Fruit fly (Drosophila melanogaster) whole organism, embryonic: ENCODE data around the gene CG5334.
A peak's percentile ranks its signal among the peaks of the same experiment; 100 is the strongest.

Experiments used
- BtbVII ChIP-seq: fragments of 200-800 bp; sonication (Bioruptor generic); optimal IDR thresholded peaks from 3 replicates; lab custom pipeline; 2017; ENCODE audit warnings: missing biosample characterization, mild to moderate bottlenecking, missing genetic modification characterization
- CG10147 ChIP-seq: fragments of 200-800 bp; sonication (Bioruptor generic); optimal IDR thresholded peaks from 2 replicates; lab custom pipeline; 2019; ENCODE audit warnings: missing biosample characterization, mild to moderate bottlenecking, missing genetic modification characterization, moderate library complexity
- CG10209 ChIP-seq: fragments of 200-800 bp; sonication (Bioruptor generic); optimal IDR thresholded peaks from 3 replicates; lab custom pipeline; 2017; ENCODE audit warnings: missing biosample characterization, mild to moderate bottlenecking, missing genetic modification characterization, missing genetic modification reagents
- CG10274 ChIP-seq: fragments of 200-800 bp; sonication (Bioruptor generic); optimal IDR thresholded peaks from 3 replicates; lab custom pipeline; 2017; ENCODE audit warnings: missing biosample characterization, mild to moderate bottlenecking, missing genetic modification characterization
- CG11504 ChIP-seq: fragments of 200-800 bp; sonication (Bioruptor generic); optimal IDR thresholded peaks from 3 replicates; lab custom pipeline; 2019; ENCODE audit warnings: missing biosample characterization, mild to moderate bottlenecking, missing genetic modification characterization, moderate library complexity
- CG11560 ChIP-seq: fragments of 200-800 bp; sonication (Bioruptor generic); IDR thresholded peaks from 3 replicates; pipeline ENCODE4 v1.3.6; 2022; ENCODE audit warnings: missing biosample characterization, missing genetic modification characterization
- CG11696 ChIP-seq: fragments of 200-800 bp; sonication (Bioruptor generic); IDR thresholded peaks from 2 replicates; pipeline ENCODE4 v1.3.6; 2022; ENCODE audit warnings: missing biosample characterization, missing genetic modification characterization
- CG13424 ChIP-seq: fragments of 200-800 bp; sonication (Bioruptor generic); optimal IDR thresholded peaks from 2 replicates; lab custom pipeline; 2019; ENCODE audit warnings: missing biosample characterization, mild to moderate bottlenecking, missing genetic modification characterization, moderate library complexity
- CG13775 ChIP-seq: fragments of 200-800 bp; sonication (Bioruptor generic); optimal IDR thresholded peaks from 3 replicates; lab custom pipeline; 2017; ENCODE audit warnings: missing biosample characterization, mild to moderate bottlenecking, missing genetic modification characterization
- CG14667 ChIP-seq: fragments of 200-800 bp; sonication (Bioruptor generic); IDR thresholded peaks from 2 replicates; pipeline ENCODE4 v1.3.6; 2022; ENCODE audit warnings: missing biosample characterization, missing genetic modification characterization
- CG15601 ChIP-seq: fragments of 200-800 bp; sonication (Bioruptor generic); optimal IDR thresholded peaks from 3 replicates; lab custom pipeline; 2019; ENCODE audit warnings: missing biosample characterization, mild to moderate bottlenecking, missing genetic modification characterization, moderate library complexity
- CG1647 ChIP-seq: fragments of 200-800 bp; sonication (Bioruptor generic); optimal IDR thresholded peaks from 3 replicates; lab custom pipeline; 2016; ENCODE audit warnings: missing biosample characterization, missing genetic modification characterization
- CG18619 ChIP-seq: fragments of 200-800 bp; sonication (Bioruptor generic); optimal IDR thresholded peaks from 3 replicates; lab custom pipeline; 2017; ENCODE audit warnings: missing biosample characterization, mild to moderate bottlenecking, missing genetic modification characterization
- CG3281 ChIP-seq: fragments of 200-800 bp; sonication (Bioruptor generic); optimal IDR thresholded peaks from 3 replicates; lab custom pipeline; 2017; ENCODE audit warnings: missing biosample characterization, mild to moderate bottlenecking, missing genetic modification characterization
- CG4820 ChIP-seq: fragments of 200-800 bp; sonication (Bioruptor generic); optimal IDR thresholded peaks from 3 replicates; lab custom pipeline; 2016; ENCODE audit warnings: missing biosample characterization, missing genetic modification characterization
- CG6654 ChIP-seq: fragments of 200-800 bp; sonication (Bioruptor generic); optimal IDR thresholded peaks from 2 replicates; lab custom pipeline; 2017; ENCODE audit warnings: missing biosample characterization, mild to moderate bottlenecking, missing genetic modification characterization
- CG6813 ChIP-seq: fragments of 200-800 bp; sonication (Bioruptor generic); optimal IDR thresholded peaks from 2 replicates; lab custom pipeline; 2017; ENCODE audit warnings: missing biosample characterization, missing genetic modification characterization, mild to moderate bottlenecking, moderate library complexity, missing genetic modification reagents
- CG8924 ChIP-seq: fragments of 200-800 bp; optimal IDR thresholded peaks from 3 replicates; lab custom pipeline; 2019; ENCODE audit warnings: missing biosample characterization, mild to moderate bottlenecking, missing genetic modification characterization, moderate library complexity
- CG9215 ChIP-seq: fragments of 200-800 bp; sonication (Bioruptor generic); IDR thresholded peaks from 2 replicates; pipeline ENCODE4 v1.3.6; 2022; ENCODE audit warnings: missing biosample characterization, missing genetic modification characterization
- CTCF ChIP-seq: fragments of 200-800 bp; sonication (Bioruptor generic); optimal IDR thresholded peaks from 2 replicates; lab custom pipeline; 2017; ENCODE audit warnings: missing biosample characterization, mild to moderate bottlenecking, missing genetic modification characterization, moderate library complexity
- CoRest ChIP-seq: fragments of 200-800 bp; sonication (Bioruptor generic); optimal IDR thresholded peaks from 3 replicates; lab custom pipeline; 2018; ENCODE audit warnings: missing biosample characterization, mild to moderate bottlenecking, missing genetic modification characterization, moderate library complexity
- CrebB ChIP-seq: fragments of 200-800 bp; sonication (Bioruptor generic); optimal IDR thresholded peaks from 3 replicates; lab custom pipeline; 2018; ENCODE audit warnings: missing biosample characterization, mild to moderate bottlenecking, missing genetic modification characterization
- Eip74EF ChIP-seq, 2 experiments: fragments of 200-800 bp in 1 of 2; fragments of >200 bp in 1 of 2; sonication (Bioruptor generic) in 1 of 2; optimal IDR thresholded peaks; 2 replicates each; lab custom pipeline; 2017 to 2019; ENCODE audit warnings: missing biosample characterization in 2 of 2, missing genetic modification characterization in 2 of 2, mild to moderate bottlenecking in 1 of 2, moderate library complexity in 1 of 2
- Fer3 ChIP-seq: fragments of 200-800 bp; sonication (Bioruptor generic); optimal IDR thresholded peaks from 2 replicates; lab custom pipeline; 2018; ENCODE audit warnings: missing biosample characterization, mild to moderate bottlenecking, missing genetic modification characterization, moderate library complexity
- H15 ChIP-seq: fragments of 200-800 bp; sonication (Bioruptor generic); IDR thresholded peaks from 3 replicates; pipeline ENCODE4 v1.3.6; 2022; ENCODE audit warnings: missing biosample characterization, missing genetic modification characterization
- Lhr ChIP-seq: fragments of 200-800 bp; sonication (Bioruptor generic); optimal IDR thresholded peaks from 3 replicates; lab custom pipeline; 2017; ENCODE audit warnings: mild to moderate bottlenecking, missing biosample characterization, missing genetic modification reagents, missing genetic modification characterization
- Mad ChIP-seq: fragments of 200-800 bp; sonication (Bioruptor generic); optimal IDR thresholded peaks from 2 replicates; lab custom pipeline; 2016; ENCODE audit warnings: missing biosample characterization, missing genetic modification characterization
- Meics ChIP-seq: fragments of 200-800 bp; sonication (Bioruptor generic); optimal IDR thresholded peaks from 2 replicates; lab custom pipeline; 2017; ENCODE audit warnings: missing biosample characterization, mild to moderate bottlenecking, missing genetic modification characterization
- NC2α ChIP-seq: fragments of 200-800 bp; sonication (Bioruptor generic); optimal IDR thresholded peaks from 2 replicates; lab custom pipeline; 2016; ENCODE audit warnings: missing biosample characterization, missing genetic modification characterization
- PHDP ChIP-seq: fragments of 200-800 bp; sonication (Bioruptor generic); optimal IDR thresholded peaks from 3 replicates; lab custom pipeline; 2018; ENCODE audit warnings: missing biosample characterization, mild to moderate bottlenecking, missing genetic modification characterization, moderate library complexity
- Spps ChIP-seq: fragments of 200-800 bp; sonication (Bioruptor generic); optimal IDR thresholded peaks from 2 replicates; lab custom pipeline; 2018; ENCODE audit warnings: missing biosample characterization, mild to moderate bottlenecking, missing genetic modification characterization
- Sry-δ ChIP-seq: fragments of 200-800 bp; sonication (Bioruptor generic); optimal IDR thresholded peaks from 2 replicates; lab custom pipeline; 2016; ENCODE audit warnings: missing biosample characterization, missing genetic modification characterization
- Xbp1 ChIP-seq: fragments of 200-800 bp; sonication (Bioruptor generic); optimal IDR thresholded peaks from 3 replicates; lab custom pipeline; 2016; ENCODE audit warnings: missing biosample characterization, mild to moderate bottlenecking, missing genetic modification characterization
- YL-1 ChIP-seq: fragments of 200-800 bp; sonication (Bioruptor generic); optimal IDR thresholded peaks from 3 replicates; lab custom pipeline; 2017; ENCODE audit warnings: missing biosample characterization, mild to moderate bottlenecking, missing genetic modification characterization
- ase ChIP-seq: fragments of 200-800 bp; sonication (Bioruptor generic); IDR thresholded peaks from 3 replicates; pipeline ENCODE4 v1.3.6; 2022; ENCODE audit warnings: missing biosample characterization, missing genetic modification characterization
- ato ChIP-seq: fragments of 200-800 bp; sonication (Bioruptor generic); IDR thresholded peaks from 2 replicates; pipeline ENCODE4 v1.3.6; 2022; ENCODE audit warnings: missing biosample characterization, missing genetic modification characterization; ENCODE audit not compliant: partially characterized antibody
- dpn ChIP-seq, 2 experiments: fragments of 200-800 bp; sonication (Bioruptor generic); optimal IDR thresholded peaks; 3 replicates each; lab custom pipeline; 2016; ENCODE audit warnings: missing biosample characterization in 2 of 2, missing genetic modification characterization in 2 of 2
- gt ChIP-seq: fragments of 200-800 bp; sonication (Bioruptor generic); IDR thresholded peaks from 2 replicates; pipeline ENCODE4 v1.3.6; 2022; ENCODE audit warnings: missing biosample characterization, missing genetic modification characterization
- hkb ChIP-seq, 2 experiments: fragments of 200-800 bp in 1 of 2; fragments of >200 bp in 1 of 2; sonication (Bioruptor generic) in 1 of 2; IDR thresholded peaks in 1 of 2; optimal IDR thresholded peaks in 1 of 2; 2 replicates each; pipeline versions ENCODE4 v1.3.6 to Lab custom; 2017 to 2022; ENCODE audit warnings: missing biosample characterization in 1 of 2, missing genetic modification characterization in 1 of 2
- insv ChIP-seq, 2 experiments: fragments of 200-800 bp; sonication (Bioruptor generic); optimal IDR thresholded peaks; 3 replicates each; lab custom pipeline; 2016 to 2018; ENCODE audit warnings: missing biosample characterization in 2 of 2, missing genetic modification characterization in 2 of 2
- klu ChIP-seq: fragments of 200-800 bp; sonication (Bioruptor generic); IDR thresholded peaks from 2 replicates; pipeline ENCODE4 v1.3.6; 2022; ENCODE audit warnings: missing biosample characterization, missing genetic modification characterization
- lilli ChIP-seq: fragments of 200-800 bp; sonication (Bioruptor generic); optimal IDR thresholded peaks from 3 replicates; lab custom pipeline; 2016; ENCODE audit warnings: missing biosample characterization, missing genetic modification characterization
- pho ChIP-seq: fragments of 200-800 bp; sonication (Bioruptor generic); optimal IDR thresholded peaks from 2 replicates; lab custom pipeline; 2016; ENCODE audit warnings: missing biosample characterization, missing genetic modification characterization
- row ChIP-seq: fragments of 200-800 bp; sonication (Bioruptor generic); IDR thresholded peaks from 3 replicates; pipeline ENCODE4 v1.3.6; 2022; ENCODE audit warnings: missing biosample characterization, missing genetic modification characterization
- sd ChIP-seq: fragments of 200-800 bp; sonication (Bioruptor generic); optimal IDR thresholded peaks from 3 replicates; lab custom pipeline; 2018; ENCODE audit warnings: missing biosample characterization, mild to moderate bottlenecking, missing genetic modification characterization, moderate library complexity
- so ChIP-seq: fragments of 200-800 bp; sonication (Bioruptor generic); IDR thresholded peaks from 3 replicates; pipeline ENCODE4 v1.3.6; 2022; ENCODE audit warnings: missing biosample characterization, missing genetic modification characterization
- ssp ChIP-seq: fragments of 200-800 bp; sonication (Bioruptor generic); IDR thresholded peaks from 2 replicates; pipeline ENCODE4 v1.3.6; 2022; ENCODE audit warnings: missing biosample characterization, missing genetic modification characterization
- wor ChIP-seq: fragments of 200-800 bp; sonication (Bioruptor generic); IDR thresholded peaks from 2 replicates; pipeline ENCODE4 v1.3.6; 2022; ENCODE audit warnings: missing biosample characterization, missing genetic modification characterization
- zf30C ChIP-seq: fragments of 200-800 bp; sonication (Bioruptor generic); optimal IDR thresholded peaks from 3 replicates; lab custom pipeline; 2018; ENCODE audit warnings: missing biosample characterization, mild to moderate bottlenecking, missing genetic modification characterization
- zfh1 ChIP-seq: fragments of 200-800 bp; sonication (Bioruptor generic); IDR thresholded peaks from 3 replicates; pipeline ENCODE4 v1.3.6; 2022; ENCODE audit warnings: missing biosample characterization, missing genetic modification characterization

CG5334 gene

DNA sequence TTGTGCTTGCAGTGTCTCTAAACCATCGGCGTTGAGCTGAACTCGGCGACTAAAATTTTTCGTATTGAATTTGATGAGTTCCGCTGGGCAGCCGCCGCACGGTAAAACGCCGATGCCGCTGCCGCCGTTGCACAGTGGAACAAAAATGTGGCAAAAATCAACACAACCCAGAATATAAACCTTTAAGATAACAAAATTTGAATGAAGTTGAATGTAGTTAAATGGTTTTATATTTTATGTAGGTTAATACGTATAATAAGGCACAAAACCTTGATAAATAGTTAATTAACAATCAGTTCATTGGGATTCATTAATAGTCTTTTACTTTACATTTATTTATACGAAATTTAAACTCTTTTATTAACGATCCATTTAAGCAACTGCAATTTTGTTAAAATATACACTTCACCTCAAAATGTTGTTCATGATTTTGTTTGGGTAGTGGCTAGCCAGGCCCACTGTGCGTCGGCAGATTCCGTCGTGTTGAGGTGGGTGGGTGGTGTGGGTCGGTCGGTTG is 9.3 kb upstream of the CG5334 start, which contains the start of gene CG15890:
Gene CG15890 (minus strand): TSS at position 51 of the 517 bp plus-strand sequence.
- TF ChIP-seq CG13775 (GFP tag; lab: Kevin White, UChicago): peak; percentile 58
- 0 out of 3 replicates have a peak, but pooled peaks have one; percentile 13 for TF ChIP-seq so (GFP tag; lab: Robert Waterston, UW)
- TF ChIP-seq wor (GFP tag; lab: Robert Waterston, UW): 0 out of 2 replicates have a peak, but pooled peaks have one; percentile 15
- TF ChIP-seq Xbp1 (GFP tag; lab: Kevin White, UChicago): peak; percentile 52
- TF ChIP-seq CG9215 (GFP tag; lab: Robert Waterston, UW): peak; percentile 27; the same call in 1 of the 2 replicates
- TF ChIP-seq CG3281 (GFP tag; lab: Kevin White, UChicago): peak; percentile 71
- no peak for TF ChIP-seq CG11696 (GFP tag; lab: Robert Waterston, UW)
- TF ChIP-seq pho (GFP tag; lab: Kevin White, UChicago): peak; percentile 6
- peak; percentile 70 for TF ChIP-seq CG18619 (GFP tag; lab: Kevin White, UChicago)
- TF ChIP-seq CG1647 (GFP tag; lab: Kevin White, UChicago): no peak
- peak; percentile 14 for TF ChIP-seq CG15601
- no peak for TF ChIP-seq H15 (GFP tag; lab: Robert Waterston, UW)
- no peak for TF ChIP-seq CrebB
- peak; percentile 18 to 51 for TF ChIP-seq dpn (GFP tag; optimal IDR thresholded peaks at IDR 0.05; lab: Kevin White, UChicago)
- no peak for TF ChIP-seq CG11560
- no peak for TF ChIP-seq insv (GFP tag; optimal IDR thresholded peaks at IDR 0.05; lab: Kevin White, UChicago)
- TF ChIP-seq CG10147: peak; percentile 55
- 0 out of 2 replicates have a peak, but pooled peaks have one; percentile 32 for TF ChIP-seq klu
- TF ChIP-seq Meics: peak; percentile 69
- peak; percentile 18 for TF ChIP-seq Fer3 (tag; lab: Kevin White, UChicago)
- peak; percentile 1 for TF ChIP-seq Mad (GFP tag; lab: Kevin White, UChicago)
- peak; percentile 84 for TF ChIP-seq CG11504 (tag; lab: Kevin White, UChicago)
- no peak for TF ChIP-seq ato (GFP tag; lab: Robert Waterston, UW)
- TF ChIP-seq PHDP: peak; percentile 73
- TF ChIP-seq BtbVII: peak; percentile 64
- TF ChIP-seq gt (GFP tag; lab: Robert Waterston, UW): no peak
- peak; percentile 35 for TF ChIP-seq CG6813 (GFP tag; lab: Kevin White, UChicago)
- 0 out of 3 replicates have a peak, but pooled peaks have one; percentile 10 for TF ChIP-seq zfh1 (GFP tag; lab: Robert Waterston, UW)
- TF ChIP-seq ase (GFP tag; lab: Robert Waterston, UW): no peak
- TF ChIP-seq CG13424 (tag; lab: Kevin White, UChicago): peak; percentile 72
- TF ChIP-seq CG10209: peak; percentile 77
- no peak for TF ChIP-seq YL-1
- TF ChIP-seq Sry-δ (GFP tag; lab: Kevin White, UChicago): no peak
- TF ChIP-seq NC2α (GFP tag; lab: Kevin White, UChicago): no peak
- peak; percentile 12 for TF ChIP-seq Lhr
- peak; percentile 2 for TF ChIP-seq Spps (tag; lab: Kevin White, UChicago)
- peak; percentile 66 for TF ChIP-seq row
- TF ChIP-seq CG8924: peak; percentile 75
- TF ChIP-seq Eip74EF (GFP tag; optimal IDR thresholded peaks at IDR 0.05; lab: Kevin White, UChicago): peak in 1 of 2 experiments; percentile 66
- TF ChIP-seq CG4820 (GFP tag; lab: Kevin White, UChicago): peak; percentile 62
- TF ChIP-seq CG10274 (GFP tag; lab: Kevin White, UChicago): peak; percentile 16
- peak; percentile 78 for TF ChIP-seq CoRest (tag; lab: Kevin White, UChicago)
- peak; percentile 17 for TF ChIP-seq CTCF (GFP tag; lab: Kevin White, UChicago)
- no peak for TF ChIP-seq zf30C (GFP tag; lab: Kevin White, UChicago)
- peak; percentile 19 for TF ChIP-seq lilli (GFP tag; lab: Kevin White, UChicago)
- TF ChIP-seq CG6654 (GFP tag; lab: Kevin White, UChicago): peak; percentile 34
- no peak for TF ChIP-seq CG14667 (GFP tag; lab: Robert Waterston, UW)
- no peak for TF ChIP-seq hkb (optimal IDR thresholded peaks at IDR 0.05; lab: Kevin White, UChicago)
- TF ChIP-seq hkb (GFP tag; IDR thresholded peaks at IDR 0.05; lab: Robert Waterston, UW): peak; percentile 54
- TF ChIP-seq sd (tag; lab: Kevin White, UChicago): peak; percentile 4
- 0 out of 2 replicates have a peak, but pooled peaks have one; percentile 7 for TF ChIP-seq ssp
